Worm (Caenorhabditis elegans): ENCODE data around the gene F17E9.5.
A peak's percentile ranks its signal among the peaks of the same experiment; 100 is the strongest.

Gene F17E9.5

DNA sequence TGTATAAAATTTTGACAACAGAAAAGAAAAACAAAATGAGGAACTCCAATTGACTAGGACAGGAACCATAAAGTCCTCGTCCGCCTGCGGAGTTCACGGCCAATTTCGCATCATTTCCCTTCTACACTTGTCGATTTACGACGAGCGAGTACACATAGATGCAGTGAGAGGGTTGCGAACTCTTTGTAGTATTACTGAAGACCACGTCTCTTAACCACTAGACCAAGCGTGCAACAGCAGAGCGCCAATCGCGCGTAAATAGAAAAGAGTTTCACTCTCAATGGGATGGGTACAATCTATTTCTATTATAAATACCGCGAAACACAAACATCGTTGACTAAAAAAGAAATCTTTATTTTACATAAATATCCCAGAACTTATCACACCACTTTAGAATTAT lies 29.8 kb downstream of the F17E9.5 start (continued):
- TF ChIP-seq swsn-7 (tag; optimal IDR thresholded peaks at IDR 0.05) (peak; percentile 88), aha-1 (tag; optimal IDR thresholded peaks at IDR 0.05) (no peak), vab-15 (tag; optimal IDR thresholded peaks at IDR 0.05) (peak; percentile 59), zag-1 (tag; optimal IDR thresholded peaks at IDR 0.05) (no peak), blmp-1 (tag; optimal IDR thresholded peaks at IDR 0.05) (peak; percentile 44), hlh-4 (tag; optimal IDR thresholded peaks at IDR 0.05) (no peak), unc-98 (GFP tag; IDR thresholded peaks at IDR 0.05) (no peak), nhr-47 (tag; optimal IDR thresholded peaks at IDR 0.05) (peak; percentile 85), pag-3 (tag; optimal IDR thresholded peaks at IDR 0.05; ENCODE audit: borderline replicate concordance, insufficient read depth) (no peak), mab-9 (GFP tag; IDR thresholded peaks at IDR 0.05) (peak; percentile 73), lir-3 (tag; optimal IDR thresholded peaks at IDR 0.05; ENCODE audit: poor library complexity) (peak; percentile 61), nhr-12 (tag; optimal IDR thresholded peaks at IDR 0.05) (no peak), alr-1 (tag; optimal IDR thresholded peaks at IDR 0.05; ENCODE audit: borderline replicate concordance) (no peak), mdl-1 (tag; optimal IDR thresholded peaks at IDR 0.05) (peak in 1 of 2 experiments; percentile 82), pax-3 (tag; optimal IDR thresholded peaks at IDR 0.05) (peak; percentile 49), rnt-1 (tag; optimal IDR thresholded peaks at IDR 0.05) (peak; percentile 82), ama-1 (optimal IDR thresholded peaks at IDR 0.05) (peak; percentile 88), ceh-90 (tag; optimal IDR thresholded peaks at IDR 0.05) (no peak), nhr-19 (GFP tag; conservative IDR thresholded peaks at IDR 0.05) (peak; percentile 82), fkh-8 (tag; optimal IDR thresholded peaks at IDR 0.05) (peak; percentile 59), nhr-84 (tag; optimal IDR thresholded peaks at IDR 0.05) (no peak), ceh-63 (GFP tag; optimal IDR thresholded peaks at IDR 0.05) (peak; percentile 37), efl-1 (optimal IDR thresholded peaks at IDR 0.05) (peak; percentile 63 to 75), efl-1 (GFP tag; optimal IDR thresholded peaks at IDR 0.05 in 1 of 2) (peak; percentile 56 to 93), isw-1 (GFP tag; IDR thresholded peaks at IDR 0.05) (peak; percentile 48), sox-4 (tag; optimal IDR thresholded peaks at IDR 0.05) (peak; percentile 50), grh-1 (GFP tag; IDR thresholded peaks at IDR 0.05) (0 out of 2 replicates have a peak, but pooled peaks have one; percentile 11), nhr-71 (tag; optimal IDR thresholded peaks at IDR 0.05) (peak; percentile 91), fos-1 (tag; optimal IDR thresholded peaks at IDR 0.05) (peak; percentile 44), lin-15B (tag; optimal IDR thresholded peaks at IDR 0.05) (peak; percentile 32), nhr-11 (tag; optimal IDR thresholded peaks at IDR 0.05) (no peak), C04F5.9 (tag; optimal IDR thresholded peaks at IDR 0.05) (peak; percentile 6), ceh-8 (GFP tag; optimal IDR thresholded peaks at IDR 0.05) (no peak), irx-1 (tag; optimal IDR thresholded peaks at IDR 0.05) (peak; percentile 76), nhr-90 (tag; optimal IDR thresholded peaks at IDR 0.05; ENCODE audit: poor library complexity) (peak; percentile 87), egl-27 (tag; optimal IDR thresholded peaks at IDR 0.05) (peak in 1 of 2 experiments; percentile 2), elt-2 (tag; optimal IDR thresholded peaks at IDR 0.05) (peak; percentile 50), egl-13 (tag; optimal IDR thresholded peaks at IDR 0.05) (peak; percentile 55), sptf-1 (tag; optimal IDR thresholded peaks at IDR 0.05) (no peak), snpc-4 (tag; optimal IDR thresholded peaks at IDR 0.05) (peak; percentile 51), hpl-2 (GFP tag; optimal IDR thresholded peaks at IDR 0.05) (peak; percentile 76), lin-39 (tag; optimal IDR thresholded peaks at IDR 0.05) (no peak), nhr-237 (tag; optimal IDR thresholded peaks at IDR 0.05) (peak; percentile 56), snu-23 (GFP tag; optimal IDR thresholded peaks at IDR 0.05) (peak; percentile 95), fkh-4 (tag; optimal IDR thresholded peaks at IDR 0.05; ENCODE audit: borderline replicate concordance) (no peak), fkh-10 (GFP tag; optimal IDR thresholded peaks at IDR 0.05) (no peak), lsy-2 (tag; optimal IDR thresholded peaks at IDR 0.05) (peak; percentile 77 to 87), dsc-1 (tag; optimal IDR thresholded peaks at IDR 0.05) (peak; percentile 83), F16B12.6 (tag; optimal IDR thresholded peaks at IDR 0.05) (peak; percentile 20), nhr-85 (tag) (peak; percentile 81), dpl-1 (GFP tag; optimal IDR thresholded peaks at IDR 0.05) (peak; percentile 59 to 67 (median 65)), skn-1 (tag; optimal IDR thresholded peaks at IDR 0.05) (peak; percentile 67), ztf-11 (tag; optimal IDR thresholded peaks at IDR 0.05) (peak in 1 of 2 experiments; percentile 27)
